Worm (Caenorhabditis elegans) whole organism, mixed stage, embryonic: Measurements from ENCODE around the gene F28F9.2.

Experiments used
- blmp-1 ChIP-seq: fragments of 150-350 bp; optimal IDR thresholded peaks from 2 replicates; lab custom pipeline; 2014; ENCODE audit warnings: missing biosample characterization, missing genetic modification characterization
- ceh-39 ChIP-seq: fragments of 150-350 bp; optimal IDR thresholded peaks from 2 replicates; lab custom pipeline; 2014; ENCODE audit warnings: missing biosample characterization, missing genetic modification characterization
- ceh-43 ChIP-seq: fragments of 200-800 bp; sonication (Bioruptor generic); optimal IDR thresholded peaks from 2 replicates; lab custom pipeline; 2018; ENCODE audit warnings: mild to moderate bottlenecking, missing genetic modification characterization, moderate library complexity, missing compliant biosample characterization
- ceh-83 ChIP-seq: fragments of 200-800 bp; sonication (Bioruptor generic); optimal IDR thresholded peaks from 2 replicates; lab custom pipeline; 2018; ENCODE audit warnings: mild to moderate bottlenecking, missing genetic modification characterization, missing compliant biosample characterization
- ces-1 ChIP-seq: fragments of 150-350 bp; optimal IDR thresholded peaks from 2 replicates; lab custom pipeline; 2014; ENCODE audit warnings: missing biosample characterization, missing genetic modification reagents, missing genetic modification characterization
- cnd-1 ChIP-seq: fragments of 200-800 bp; sonication (Bioruptor generic); optimal IDR thresholded peaks from 2 replicates; lab custom pipeline; 2018; ENCODE audit warnings: mild to moderate bottlenecking, missing genetic modification characterization, missing compliant biosample characterization
- drap-1 ChIP-seq: fragments of 200-800 bp; sonication (Bioruptor generic); optimal IDR thresholded peaks from 3 replicates; lab custom pipeline; 2018; ENCODE audit warnings: mild to moderate bottlenecking, missing genetic modification characterization, missing compliant biosample characterization
- elt-1 ChIP-seq: sonication (generic microtip); optimal IDR thresholded peaks from 2 replicates; lab custom pipeline; 2017; ENCODE audit warnings: missing genetic modification characterization, mild to moderate bottlenecking, missing compliant biosample characterization, antibody characterized with exemption, moderate library complexity, borderline replicate concordance; ENCODE audit not compliant: insufficient read depth
- ham-2 ChIP-seq: fragments of 200-800 bp; sonication (Bioruptor generic); optimal IDR thresholded peaks from 2 replicates; lab custom pipeline; 2018; ENCODE audit warnings: mild to moderate bottlenecking, missing genetic modification characterization, missing compliant biosample characterization
- hlh-1 ChIP-seq: fragments of 150-350 bp; optimal IDR thresholded peaks from 2 replicates; lab custom pipeline; 2014; ENCODE audit warnings: missing biosample characterization, missing genetic modification reagents, missing genetic modification characterization
- lin-32 ChIP-seq: fragments of 200-800 bp; sonication (Bioruptor generic); optimal IDR thresholded peaks from 2 replicates; lab custom pipeline; 2018; ENCODE audit warnings: mild to moderate bottlenecking, missing genetic modification characterization, missing compliant biosample characterization
- lsy-2 ChIP-seq: fragments of 150-350 bp; optimal IDR thresholded peaks from 2 replicates; lab custom pipeline; 2014; ENCODE audit warnings: missing biosample characterization, missing genetic modification characterization
- mab-5 ChIP-seq: fragments of 150-350 bp; optimal IDR thresholded peaks from 2 replicates; lab custom pipeline; 2014; ENCODE audit warnings: missing biosample characterization, missing genetic modification characterization
- mep-1 ChIP-seq: fragments of 150-350 bp; optimal IDR thresholded peaks from 2 replicates; lab custom pipeline; 2017; ENCODE audit warnings: missing biosample characterization, missing genetic modification reagents, missing genetic modification characterization, inconsistent platforms
- mls-2 ChIP-seq: sonication (generic microtip); optimal IDR thresholded peaks from 2 replicates; lab custom pipeline; 2016; ENCODE audit warnings: mild to moderate bottlenecking, missing genetic modification characterization, moderate library complexity, missing compliant biosample characterization
- nhr-12 ChIP-seq: fragments of 150-350 bp; optimal IDR thresholded peaks from 2 replicates; lab custom pipeline; 2014; ENCODE audit warnings: missing biosample characterization, missing genetic modification characterization
- nhr-2 ChIP-seq: fragments of 150-350 bp; optimal IDR thresholded peaks from 2 replicates; lab custom pipeline; 2014; ENCODE audit warnings: missing biosample characterization, missing genetic modification characterization
- nhr-237 ChIP-seq: fragments of 150-350 bp; optimal IDR thresholded peaks from 2 replicates; lab custom pipeline; 2014; ENCODE audit warnings: missing biosample characterization, missing genetic modification characterization
- nhr-28 ChIP-seq: fragments of 150-350 bp; optimal IDR thresholded peaks from 2 replicates; lab custom pipeline; 2014; ENCODE audit warnings: missing biosample characterization, missing genetic modification characterization
- nhr-76 ChIP-seq: sonication (generic microtip); optimal IDR thresholded peaks from 2 replicates; lab custom pipeline; 2017; ENCODE audit warnings: missing biosample characterization, missing genetic modification characterization
- pha-4 ChIP-seq: fragments of 150-350 bp; optimal IDR thresholded peaks from 2 replicates; lab custom pipeline; 2018; ENCODE audit warnings: missing biosample characterization, missing genetic modification reagents, missing genetic modification characterization
- sptf-1 ChIP-seq: sonication (generic microtip); optimal IDR thresholded peaks from 2 replicates; lab custom pipeline; 2017; ENCODE audit warnings: mild to moderate bottlenecking, missing genetic modification characterization, moderate library complexity, missing compliant biosample characterization
- unc-120 ChIP-seq: sonication (generic microtip); optimal IDR thresholded peaks from 2 replicates; lab custom pipeline; 2017; ENCODE audit warnings: missing genetic modification characterization, missing compliant biosample characterization; ENCODE audit not compliant: poor library complexity, severe bottlenecking
- unc-39 ChIP-seq: fragments of 150-350 bp; optimal IDR thresholded peaks from 2 replicates; lab custom pipeline; 2014; ENCODE audit warnings: missing biosample characterization, missing genetic modification characterization
- unc-62 ChIP-seq: fragments of 150-350 bp; optimal IDR thresholded peaks from 2 replicates; lab custom pipeline; 2014; ENCODE audit warnings: missing biosample characterization, missing genetic modification reagents, missing genetic modification characterization

F28F9.2 gene

ce11 chrIV:3826590-3827128 lies 12.9 kb upstream of the F28F9.2 start, which contains the start of gene F28F9.3:
TSS of gene F28F9.3 (plus strand) at chrIV:3826890.
- TF ChIP-seq unc-62 (GFP tag; lab: Kevin White, UChicago) (no peak), elt-1 (peak; percentile 66)

- TF ChIP-seq hlh-1 (tag; lab: Kevin White, UChicago) = no peak
- TF ChIP-seq nhr-28 (tag; lab: Kevin White, UChicago) = no peak
- no peak for TF ChIP-seq cnd-1 (tag; lab: Kevin White, UChicago)
- no peak for TF ChIP-seq mab-5 (tag; lab: Kevin White, UChicago)
- no peak for TF ChIP-seq nhr-76 (tag; lab: Kevin White, UChicago)
- peak; percentile 78 for TF ChIP-seq blmp-1
- TF ChIP-seq pha-4 (tag; lab: Kevin White, UChicago) = no peak
- no peak for TF ChIP-seq ces-1 (GFP tag; lab: Kevin White, UChicago)
- TF ChIP-seq unc-62 (GFP tag; lab: Kevin White, UChicago) = peak; percentile 27
Observed at ce11 chrIV:3827724-3828123, 11.8 kb upstream of the F28F9.2 start.

ce11 chrIV:3832040-3832439 lies 7.5 kb upstream of the F28F9.2 start:
- no peak for TF ChIP-seq hlh-1 (tag; lab: Kevin White, UChicago)
- no peak for TF ChIP-seq unc-120 (tag; lab: Kevin White, UChicago)
- no peak for TF ChIP-seq blmp-1
- TF ChIP-seq, all 35 proteins: peak for 0

ce11 chrIV:3833778-3834177 lies 5.7 kb upstream of the F28F9.2 start:
- TF ChIP-seq ceh-83 = no peak
- TF ChIP-seq unc-62 (GFP tag; lab: Kevin White, UChicago) = no peak
- TF ChIP-seq hlh-1 (tag; lab: Kevin White, UChicago) = no peak
- TF ChIP-seq lin-32 (GFP tag; lab: Kevin White, UChicago) = no peak
- no peak for TF ChIP-seq mls-2
- no peak for TF ChIP-seq mep-1 (tag; lab: Kevin White, UChicago)
- no peak for TF ChIP-seq drap-1
- no peak for TF ChIP-seq nhr-12
- TF ChIP-seq nhr-237 (tag; lab: Kevin White, UChicago) = no peak
- TF ChIP-seq pha-4 (tag; lab: Kevin White, UChicago) = no peak
- TF ChIP-seq sptf-1 (tag; lab: Kevin White, UChicago) = no peak
- no peak for TF ChIP-seq ceh-39

ce11 chrIV:3835065-3835464 lies 4.5 kb upstream of the F28F9.2 start, which contains the start of gene cal-3:
TSS of gene cal-3 (minus strand) at chrIV:3835165.
- no peak for TF ChIP-seq lsy-2 (tag; lab: Kevin White, UChicago)
- no peak for TF ChIP-seq ceh-39
- TF ChIP-seq blmp-1 = no peak
- no peak for TF ChIP-seq mls-2
- TF ChIP-seq drap-1 = no peak
- no peak for TF ChIP-seq unc-39 (tag; lab: Kevin White, UChicago)

ce11 chrIV:3838687-3839086 lies 833 bp upstream of the F28F9.2 start:
- TF ChIP-seq nhr-2 (tag; lab: Kevin White, UChicago) (peak; percentile 50), cnd-1 (tag; lab: Kevin White, UChicago) (no peak)
- TF ChIP-seq, all 35 proteins: peak for 1

- TF ChIP-seq ces-1 (GFP tag; lab: Kevin White, UChicago) (peak; percentile 90), nhr-2 (tag; lab: Kevin White, UChicago) (peak; percentile 22), ceh-43 (GFP tag; lab: Kevin White, UChicago) (no peak)
Observed at ce11 chrIV:3840480-3840879, 960 bp downstream of the F28F9.2 start.

- TF ChIP-seq nhr-2 (tag; lab: Kevin White, UChicago) = peak; percentile 54
- TF ChIP-seq sptf-1 (tag; lab: Kevin White, UChicago) = no peak
- no peak for TF ChIP-seq ham-2 (GFP tag; lab: Kevin White, UChicago)
- TF ChIP-seq ces-1 (GFP tag; lab: Kevin White, UChicago) = peak; percentile 59
- TF ChIP-seq, all 35 proteins: peak for 2
Observed at ce11 chrIV:3841607-3842006, 2.1 kb downstream of the F28F9.2 start.
